Worm (Caenorhabditis elegans): ENCODE data around the gene kin-16.

- TF ChIP-seq lsy-2 (tag; optimal IDR thresholded peaks at IDR 0.05) (no peak), unc-120 (tag; optimal IDR thresholded peaks at IDR 0.05; ENCODE audit: poor library complexity, severe bottlenecking) (no peak), ham-2 (GFP tag; optimal IDR thresholded peaks at IDR 0.05) (no peak), M03D4.4 (tag; optimal IDR thresholded peaks at IDR 0.05) (no peak), ceh-43 (GFP tag; optimal IDR thresholded peaks at IDR 0.05) (no peak), unc-62 (GFP tag; optimal IDR thresholded peaks at IDR 0.05) (no peak), sem-2 (GFP tag; optimal IDR thresholded peaks at IDR 0.05) (no peak), nhr-2 (tag; optimal IDR thresholded peaks at IDR 0.05) (no peak), nhr-12 (tag; optimal IDR thresholded peaks at IDR 0.05) (no peak), nhr-28 (tag; optimal IDR thresholded peaks at IDR 0.05) (no peak), unc-39 (tag; optimal IDR thresholded peaks at IDR 0.05) (no peak)
These were observed 38.4 kb downstream of the kin-16 start, which contains the start of gene Y51B9A.9 for ce11 chrII:9397496-9397895.

All from whole organism, mixed stage, embryonic.